Worm (Caenorhabditis elegans) whole organism, late embryonic: Measurements from ENCODE around the gene chch-3.

Experiments used
- ama-1 ChIP-seq: fragments of 150-350 bp; optimal IDR thresholded peaks from 2 replicates; lab custom pipeline; 2014
- ceh-9 ChIP-seq: sonication (generic microtip); optimal IDR thresholded peaks from 2 replicates; lab custom pipeline; 2016; ENCODE audit warnings: mild to moderate bottlenecking, missing genetic modification characterization, inconsistent platforms, missing compliant biosample characterization
- elt-2 ChIP-seq: sonication (generic microtip); optimal IDR thresholded peaks from 2 replicates; lab custom pipeline; 2016; ENCODE audit warnings: missing genetic modification reagents, missing genetic modification characterization, missing compliant biosample characterization
- fkh-10 ChIP-seq: fragments of 150-350 bp; optimal IDR thresholded peaks from 2 replicates; lab custom pipeline; 2014; ENCODE audit warnings: missing biosample characterization, missing genetic modification reagents, missing genetic modification characterization
- nfya-1 ChIP-seq: sonication (generic microtip); optimal IDR thresholded peaks from 2 replicates; lab custom pipeline; 2017; ENCODE audit warnings: missing genetic modification characterization, mild to moderate bottlenecking, missing compliant biosample characterization, antibody characterized with exemption, moderate library complexity
- pqm-1 ChIP-seq: sonication (generic microtip); optimal IDR thresholded peaks from 2 replicates; lab custom pipeline; 2016; ENCODE audit warnings: missing genetic modification characterization, missing compliant biosample characterization
- ref-2 ChIP-seq: sonication (generic microtip); optimal IDR thresholded peaks from 2 replicates; lab custom pipeline; 2016; ENCODE audit warnings: missing genetic modification characterization, missing compliant biosample characterization
- sox-4 ChIP-seq: sonication (generic microtip); optimal IDR thresholded peaks from 2 replicates; lab custom pipeline; 2017; ENCODE audit warnings: mild to moderate bottlenecking, missing genetic modification characterization, inconsistent platforms, missing compliant biosample characterization
- tbx-2 ChIP-seq: sonication (generic microtip); optimal IDR thresholded peaks from 2 replicates; lab custom pipeline; 2016; ENCODE audit warnings: missing genetic modification characterization, missing compliant biosample characterization
- unc-55 ChIP-seq: sonication (generic microtip); optimal IDR thresholded peaks from 2 replicates; lab custom pipeline; 2017; ENCODE audit warnings: missing biosample characterization, missing genetic modification reagents, missing genetic modification characterization

ce11 chrII:9440060-9440459, 23.2 kb downstream of the chch-3 start, which contains the start of gene chil-17:
- no peak for TF ChIP-seq sox-4 (tag; lab: Kevin White, UChicago)
- TF ChIP-seq pqm-1 (tag; lab: Kevin White, UChicago), result no peak
- no peak for TF ChIP-seq ref-2 (tag; lab: Kevin White, UChicago)
- no peak for TF ChIP-seq nfya-1 (tag; lab: Kevin White, UChicago)
- TF ChIP-seq elt-2 (tag; lab: Kevin White, UChicago), result no peak
- TF ChIP-seq unc-55, result no peak
- TF ChIP-seq ceh-9 (tag; lab: Kevin White, UChicago), result no peak
- no peak for TF ChIP-seq tbx-2 (tag; lab: Kevin White, UChicago)
- no peak for TF ChIP-seq ama-1 (lab: Kevin White, UChicago)
- no peak for TF ChIP-seq fkh-10 (GFP tag; lab: Kevin White, UChicago)
